Worm (Caenorhabditis elegans) whole organism, L4/young adult: ENCODE measurements around the gene F11D11.22.
"Not testable (repeated sequence)": the region's sequence is repeated elsewhere in the genome, so short reads cannot be mapped to it uniquely, and the experiment has no call there.

Experiments
- W03F9.2 ChIP-seq: fragments of 150-350 bp; optimal IDR thresholded peaks from 2 replicates; lab custom pipeline; 2014; ENCODE audit warnings: missing biosample characterization, missing genetic modification characterization
- dao-5 ChIP-seq: sonication (generic microtip); optimal IDR thresholded peaks from 2 replicates; lab custom pipeline; 2016; ENCODE audit warnings: missing genotype, missing genetic modification characterization, moderate library complexity, missing compliant biosample characterization
- him-1 ChIP-seq: sonication (generic microtip); optimal IDR thresholded peaks from 2 replicates; lab custom pipeline; 2016; ENCODE audit warnings: missing genotype, missing genetic modification reagents, missing genetic modification characterization, missing compliant biosample characterization

The F11D11.22 gene

DNA sequence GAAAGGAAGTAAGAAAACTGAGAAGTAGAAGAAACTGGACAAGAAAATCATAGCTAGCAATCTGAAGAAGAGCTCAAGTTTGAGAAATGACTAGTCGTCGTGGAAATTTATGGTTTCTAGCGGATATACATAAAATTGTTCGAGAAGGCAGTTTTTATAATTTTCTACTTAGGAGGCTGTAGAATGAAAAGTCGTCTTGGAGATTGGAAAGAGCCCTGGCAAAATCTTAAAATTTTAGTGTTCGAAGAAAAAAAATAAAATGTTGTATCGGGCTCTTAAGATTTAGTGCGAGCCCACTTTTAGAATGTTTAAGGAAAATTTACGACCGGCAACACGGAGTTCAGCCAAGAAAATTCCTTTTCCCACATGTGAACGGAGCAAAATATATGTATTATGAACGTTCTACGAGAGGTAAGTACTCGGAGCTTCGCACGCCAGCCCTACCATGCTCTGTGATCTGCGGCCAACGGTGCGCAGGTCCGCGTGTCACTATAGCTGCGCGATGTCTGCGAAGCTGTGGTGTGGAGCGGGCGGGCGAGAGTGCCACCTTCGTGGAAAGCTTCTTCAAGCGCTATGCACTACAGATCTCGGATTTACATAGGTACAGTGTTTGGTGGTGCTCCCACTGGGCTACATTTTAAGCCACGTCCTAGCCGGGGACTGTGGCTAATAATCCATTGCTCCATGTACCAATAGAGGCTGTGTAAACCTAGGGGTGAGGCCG, 15.0 kb upstream of the F11D11.22 start, which contains the start of gene clec-251:
clec-251 (minus strand) TSS at position 51 of the 724 bp plus-strand sequence.
- TF ChIP-seq him-1 (tag; lab: Kevin White, UChicago) (no peak), dao-5 (tag; lab: Kevin White, UChicago) (no peak), W03F9.2 (no peak)

DNA sequence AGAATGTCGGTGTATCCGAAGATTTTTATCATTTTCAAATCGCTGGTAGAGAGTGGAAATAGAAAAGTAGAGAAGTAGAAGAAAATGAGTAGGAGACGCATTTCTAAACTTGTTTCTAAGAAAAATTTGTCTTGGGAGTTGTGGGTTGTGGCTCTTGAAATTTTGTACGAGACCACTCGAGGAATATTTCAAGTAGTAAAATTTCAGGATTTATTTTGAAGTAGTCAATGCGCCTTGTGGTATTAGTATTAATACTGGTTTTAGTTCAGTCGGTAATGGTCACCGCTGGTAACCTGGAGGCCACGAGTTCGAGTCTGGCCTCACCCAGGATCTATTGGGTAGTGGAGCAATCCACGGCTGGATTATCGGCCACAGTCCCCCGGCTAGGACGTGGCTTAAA, 13.4 kb upstream of the F11D11.22 start, which contains the start of gene clec-252:
clec-252 (minus strand) TSS at position 101 of the 400 bp plus-strand sequence.
- no peak for TF ChIP-seq dao-5 (tag; lab: Kevin White, UChicago)
- no peak for TF ChIP-seq him-1 (tag; lab: Kevin White, UChicago)
- no peak for TF ChIP-seq W03F9.2

DNA sequence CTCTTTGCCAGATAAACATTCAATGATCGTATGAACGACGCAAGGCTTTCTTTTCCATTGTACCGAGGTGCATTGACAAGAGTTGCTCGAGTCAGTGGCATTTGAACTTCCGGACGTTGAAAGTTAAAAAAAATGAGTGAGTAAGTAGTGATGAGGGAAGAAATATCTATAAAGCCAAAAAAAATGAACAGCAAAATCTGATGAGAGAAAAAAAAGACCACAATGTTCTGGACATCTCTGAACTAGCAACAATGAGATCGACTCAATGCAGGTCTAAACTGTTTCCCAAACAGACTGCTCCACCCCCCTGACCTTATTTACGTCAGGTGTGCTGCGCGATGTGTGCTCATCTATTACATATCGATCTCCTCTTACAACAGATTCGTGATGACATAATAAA, 11.7 kb upstream of the F11D11.22 start, which contains the start of the genes F11D11.21 and F11D11.12:
F11D11.21 (minus strand) TSS at position 101 of the 400 bp plus-strand sequence.
F11D11.12 (minus strand) TSS at position 238 of the 400 bp plus-strand sequence.
- TF ChIP-seq dao-5 (tag; lab: Kevin White, UChicago) (no peak), W03F9.2 (no peak), him-1 (tag; lab: Kevin White, UChicago) (no peak)

DNA sequence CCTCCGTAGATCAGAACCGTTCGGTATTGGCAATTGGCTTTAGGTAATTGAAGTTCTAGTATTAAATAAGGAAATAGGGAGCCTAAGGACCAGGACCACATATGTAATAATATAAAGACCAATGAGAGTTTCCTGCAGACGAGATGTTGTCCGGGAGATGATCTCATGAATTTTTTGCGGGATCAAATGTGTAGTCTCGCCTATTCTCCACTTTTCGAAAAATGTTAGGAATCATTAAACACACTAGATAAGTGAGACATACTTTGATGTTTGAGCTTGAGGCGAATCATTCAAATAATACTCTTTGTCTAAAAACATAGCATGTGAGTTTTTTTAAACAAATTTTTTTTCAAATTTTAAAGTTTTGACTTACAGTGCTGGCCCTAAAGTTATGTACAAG, 9.1 kb upstream of the F11D11.22 start, which contains the start of gene F11D11.6:
F11D11.6 (minus strand) TSS at position 101 of the 400 bp plus-strand sequence.
- TF ChIP-seq W03F9.2: no peak
- no peak for TF ChIP-seq him-1 (tag; lab: Kevin White, UChicago)
- TF ChIP-seq dao-5 (tag; lab: Kevin White, UChicago): no peak

DNA sequence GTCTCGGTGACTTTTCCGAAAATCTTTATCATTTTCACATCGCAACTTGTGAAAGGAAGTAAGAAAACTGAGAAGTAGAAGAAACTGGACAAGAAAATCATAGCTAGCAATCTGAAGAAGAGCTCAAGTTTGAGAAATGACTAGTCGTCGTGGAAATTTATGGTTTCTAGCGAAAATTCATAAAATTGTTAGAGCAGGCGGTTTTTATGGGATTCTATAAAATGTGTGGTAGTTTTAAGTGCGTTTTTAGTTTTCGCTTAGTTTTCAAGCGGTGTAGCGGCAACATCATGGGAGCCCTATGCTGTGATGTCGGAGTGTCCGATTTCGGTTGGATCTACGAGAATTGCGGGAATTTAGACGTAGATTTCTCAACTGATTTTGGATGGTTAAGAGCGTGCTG, 7.8 kb upstream of the F11D11.22 start, which contains the start of gene clec-254:
clec-254 (minus strand) TSS at position 101 of the 400 bp plus-strand sequence.
- not testable (repeated sequence) for TF ChIP-seq dao-5 (tag; lab: Kevin White, UChicago); W03F9.2; him-1 (tag; lab: Kevin White, UChicago)

DNA sequence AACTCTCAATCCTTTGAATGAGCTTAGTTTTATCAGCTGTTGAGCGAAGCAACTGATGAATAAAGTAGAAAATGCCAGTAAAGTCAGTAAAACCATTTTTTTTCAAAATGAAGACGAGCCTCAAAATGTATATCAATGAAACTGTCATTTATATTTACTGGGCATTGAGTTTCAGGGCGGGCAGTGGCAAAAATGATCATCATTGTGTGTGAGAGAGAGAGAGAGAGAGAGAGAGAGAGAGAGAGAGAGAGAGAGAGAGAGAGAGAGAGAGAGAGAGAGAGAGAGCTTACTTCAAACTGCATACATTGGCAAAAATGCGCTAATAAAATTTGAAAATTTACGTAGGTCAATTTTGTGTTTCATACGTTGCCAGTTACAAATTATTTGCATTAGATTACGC, 2.0 kb upstream of the F11D11.22 start, which contains the start of gene F11D11.3:
F11D11.3 (minus strand) TSS at position 101 of the 400 bp plus-strand sequence.
- no peak for TF ChIP-seq him-1 (tag; lab: Kevin White, UChicago)
- no peak for TF ChIP-seq dao-5 (tag; lab: Kevin White, UChicago)
- no peak for TF ChIP-seq W03F9.2

DNA sequence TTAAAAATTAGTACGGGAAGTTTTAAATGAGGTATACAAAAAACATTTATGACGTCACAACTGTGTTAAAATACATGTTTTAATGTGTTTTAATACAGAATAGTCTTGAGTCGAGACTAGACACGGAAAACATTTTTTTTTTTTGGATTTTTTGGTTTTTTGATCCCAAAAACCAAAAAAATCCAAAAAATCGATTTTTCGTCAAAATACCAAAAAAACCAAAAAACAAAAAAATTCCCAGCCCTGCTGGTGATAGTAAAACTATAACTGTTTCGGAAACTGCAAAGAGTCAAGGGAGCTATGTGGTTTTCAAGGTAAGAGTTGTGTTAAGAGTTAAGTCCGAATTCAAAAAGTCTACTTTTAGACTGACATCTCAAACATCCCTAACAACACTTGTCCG, 1.1 kb upstream of the F11D11.22 start, which contains the start of gene F11D11.4:
F11D11.4 (plus strand) TSS at position 301 of the 400 bp plus-strand sequence.
- TF ChIP-seq W03F9.2 (no peak), him-1 (tag; lab: Kevin White, UChicago) (no peak), dao-5 (tag; lab: Kevin White, UChicago) (no peak)

DNA sequence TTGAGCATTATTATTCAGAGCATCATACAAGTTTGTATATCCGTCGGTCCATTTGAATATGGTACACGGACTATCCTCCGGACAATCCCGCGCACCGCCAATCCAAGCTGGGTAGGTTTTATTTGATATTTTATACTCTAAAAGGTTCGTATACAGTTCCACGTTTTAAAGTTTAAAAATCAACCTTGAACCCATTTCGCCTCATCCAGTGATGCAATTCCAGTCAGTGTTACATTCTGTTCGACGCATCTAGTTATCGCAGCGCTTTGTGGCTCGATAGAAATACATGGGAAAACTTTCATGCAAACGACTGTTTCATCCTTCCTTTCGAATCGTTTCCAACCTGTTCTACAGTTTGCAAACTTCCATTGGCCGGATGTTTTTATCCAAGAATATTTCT, 7.8 kb downstream of the F11D11.22 start:
- TF ChIP-seq him-1 (tag; lab: Kevin White, UChicago) (no peak), dao-5 (tag; lab: Kevin White, UChicago) (no peak), W03F9.2 (no peak)

DNA sequence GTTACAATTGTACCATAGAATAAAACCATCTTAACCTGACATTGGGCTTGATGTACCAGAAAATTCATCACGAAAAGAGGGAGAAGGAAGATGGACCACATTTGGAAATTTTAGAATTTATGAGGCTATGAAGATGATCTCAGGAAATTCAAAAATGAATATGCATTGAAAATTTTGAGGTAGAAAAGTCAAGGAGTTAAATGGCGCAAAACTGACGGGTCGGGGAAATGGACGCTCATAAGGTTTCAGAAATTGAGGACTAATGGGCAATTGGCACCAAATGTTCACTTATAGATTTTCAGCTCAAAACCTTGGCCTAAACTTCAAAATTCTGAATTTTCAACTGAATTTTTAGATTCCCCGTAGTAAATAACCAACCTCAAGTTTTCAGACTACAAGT, 8.5 kb downstream of the F11D11.22 start, which contains the start of gene clec-255:
clec-255 (minus strand) TSS at position 101 of the 400 bp plus-strand sequence.
- TF ChIP-seq W03F9.2 (no peak), him-1 (tag; lab: Kevin White, UChicago) (no peak), dao-5 (tag; lab: Kevin White, UChicago) (no peak)

DNA sequence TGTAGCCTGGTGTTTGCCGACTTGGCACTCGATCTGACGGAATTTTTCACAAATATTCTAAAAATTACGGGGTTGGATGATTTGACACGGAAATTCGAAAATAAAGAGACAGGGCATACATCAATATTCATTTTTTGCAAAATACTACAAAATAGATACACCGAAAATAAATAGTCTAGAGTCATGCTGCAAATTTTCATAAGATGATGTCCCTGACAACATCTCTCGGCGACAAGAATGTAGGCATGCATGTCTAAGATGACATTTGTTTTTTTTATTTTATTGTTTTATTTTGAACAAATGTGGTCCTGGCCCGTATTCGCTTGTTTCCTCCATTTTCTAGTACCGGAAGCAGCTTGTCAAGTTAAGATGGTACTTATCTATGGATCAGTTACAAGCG, 9.2 kb downstream of the F11D11.22 start, which contains the start of gene clec-256:
clec-256 (plus strand) TSS at position 301 of the 400 bp plus-strand sequence.
- TF ChIP-seq him-1 (tag; lab: Kevin White, UChicago): no peak
- TF ChIP-seq W03F9.2: no peak
- no peak for TF ChIP-seq dao-5 (tag; lab: Kevin White, UChicago)

DNA sequence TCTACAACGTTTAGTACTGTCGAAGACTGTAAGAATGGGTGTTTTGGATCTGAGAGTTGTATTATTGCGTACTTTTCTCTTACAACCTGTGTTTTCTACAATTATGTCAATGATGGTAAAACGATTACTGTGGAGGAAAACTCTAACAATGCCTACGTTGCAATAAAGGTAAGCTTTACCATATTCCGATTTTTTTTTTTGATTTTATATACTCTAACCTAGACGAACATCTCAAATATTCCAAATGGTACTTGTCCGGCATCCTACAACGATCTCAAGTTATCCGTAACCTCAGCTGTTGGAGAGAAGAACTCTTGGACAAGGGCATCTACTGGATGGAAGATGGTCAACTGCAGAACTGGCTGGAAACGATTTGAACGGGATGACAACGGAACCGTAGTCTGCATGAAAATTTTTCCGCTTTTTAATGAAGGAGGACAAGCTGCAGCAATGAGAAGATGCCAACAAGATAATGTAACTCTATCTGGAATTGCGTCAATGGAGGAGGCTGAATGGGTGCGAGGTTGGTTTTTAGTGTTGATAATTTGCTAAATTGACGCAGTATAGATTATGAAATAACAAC, 9.8 kb downstream of the F11D11.22 start:
- TF ChIP-seq W03F9.2: no peak
- TF ChIP-seq dao-5 (tag; lab: Kevin White, UChicago): no peak
- TF ChIP-seq him-1 (tag; lab: Kevin White, UChicago): no peak

DNA sequence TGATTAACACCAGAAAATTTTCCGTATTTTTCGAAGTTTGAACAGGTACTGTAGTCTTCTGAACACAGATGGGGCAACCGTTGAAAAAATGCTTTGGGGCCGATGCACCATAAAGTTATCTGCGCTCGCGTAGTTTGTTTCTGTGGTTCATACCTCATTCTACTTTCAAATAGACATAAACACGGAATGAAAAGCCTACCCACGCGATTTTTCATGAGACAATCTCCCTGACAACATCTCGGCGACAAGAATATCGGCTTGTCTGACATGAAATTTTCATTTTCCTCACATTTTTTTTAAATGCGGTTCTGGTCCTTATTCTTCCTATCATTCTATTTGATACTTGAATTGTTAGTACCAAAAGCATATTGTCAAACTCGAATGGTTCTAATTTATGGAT, 10.6 kb downstream of the F11D11.22 start, which contains the start of gene clec-257:
clec-257 (plus strand) TSS at position 301 of the 400 bp plus-strand sequence.
- TF ChIP-seq him-1 (tag; lab: Kevin White, UChicago): no peak
- no peak for TF ChIP-seq W03F9.2
- TF ChIP-seq dao-5 (tag; lab: Kevin White, UChicago): no peak

DNA sequence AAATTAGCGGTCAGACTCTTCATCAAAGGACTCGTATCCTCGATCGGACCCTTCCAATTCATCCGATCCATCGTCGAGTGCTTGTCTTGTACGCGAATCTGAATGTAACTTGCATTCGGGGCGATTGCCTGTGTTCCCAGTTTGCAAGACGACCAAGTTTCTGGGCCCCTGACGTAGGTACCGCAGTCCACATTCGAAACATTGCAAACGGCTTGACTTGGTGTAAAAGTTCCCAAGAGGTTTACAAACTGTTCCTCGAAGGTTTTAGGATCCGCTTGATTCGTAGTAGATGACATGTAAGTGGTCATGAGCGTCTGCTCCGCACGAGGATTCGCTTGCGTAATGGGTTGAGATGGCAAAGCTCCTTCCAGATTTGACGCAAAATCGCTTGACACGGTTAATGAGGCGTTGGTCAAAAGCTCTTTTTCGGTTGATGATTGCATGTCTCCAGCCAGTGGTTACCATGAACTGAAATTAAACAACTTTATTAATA, 14.1 kb downstream of the F11D11.22 start, which contains the start of gene Y17D7B.4:
Y17D7B.4 (minus strand) TSS at position 443 of the 493 bp plus-strand sequence.
- TF ChIP-seq him-1 (tag; lab: Kevin White, UChicago): no peak
- TF ChIP-seq dao-5 (tag; lab: Kevin White, UChicago): no peak
- no peak for TF ChIP-seq W03F9.2
